Fruit fly (Drosophila melanogaster): ENCODE results near the gene FucTB.
A peak's percentile ranks its signal among the peaks of the same experiment; 100 is the strongest.

Gene FucTB

DNA sequence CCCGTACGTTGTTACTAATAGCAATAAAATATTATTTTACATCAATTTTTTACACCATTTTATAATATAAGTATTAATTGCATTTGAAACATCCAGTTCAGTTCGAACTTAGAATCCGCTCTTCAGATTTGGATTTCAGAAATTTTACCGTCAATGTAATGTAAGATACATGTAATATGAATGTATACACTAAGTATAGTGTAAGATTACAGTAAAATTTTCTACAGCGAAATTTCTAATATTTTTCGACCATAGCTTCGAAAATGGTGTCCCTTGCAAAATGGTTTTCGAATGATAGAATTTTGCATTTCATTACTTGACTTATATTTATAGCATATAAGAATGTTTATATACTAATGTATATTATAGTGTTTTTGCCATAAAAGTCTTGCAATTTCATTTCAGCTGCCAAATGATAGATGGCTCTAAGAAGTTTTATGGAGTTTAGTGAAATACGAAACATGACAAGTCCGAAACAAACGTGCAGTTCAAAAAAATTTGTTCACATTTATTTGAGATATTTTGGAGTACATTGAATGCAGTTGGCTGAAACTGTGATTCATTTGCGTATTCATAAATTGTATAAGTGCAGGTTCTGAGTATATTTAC, 33.7 kb upstream of the FucTB start:
- no peak for TF ChIP-seq peb (GFP tag; IDR thresholded peaks at IDR 0.05)
- no peak for TF ChIP-seq CG11560 (tag; IDR thresholded peaks at IDR 0.05)
- no peak for TF ChIP-seq scrt (GFP tag; optimal IDR thresholded peaks at IDR 0.05)
- TF ChIP-seq CTCF (GFP tag; optimal IDR thresholded peaks at IDR 0.05), result peak; percentile 90
- no peak for TF ChIP-seq zf30C (GFP tag; optimal IDR thresholded peaks at IDR 0.05)
- TF ChIP-seq Bgb (GFP tag; IDR thresholded peaks at IDR 0.05; ENCODE audit: partially characterized antibody), result peak; percentile 78
- TF ChIP-seq CG6813 (GFP tag; optimal IDR thresholded peaks at IDR 0.05), result no peak
- TF ChIP-seq lov (optimal IDR thresholded peaks at IDR 0.05), result no peak
- TF ChIP-seq lov (GFP tag; IDR thresholded peaks at IDR 0.05), result peak; percentile 12; the same call in 1 of the 3 replicates
- peak; percentile 16 for TF ChIP-seq CG10267 (tag; optimal IDR thresholded peaks at IDR 0.05)
- peak; percentile 5 for TF ChIP-seq HHEX (GFP tag; optimal IDR thresholded peaks at IDR 0.05)
- TF ChIP-seq CG9437 (GFP tag; optimal IDR thresholded peaks at IDR 0.05), result no peak
- no peak for TF ChIP-seq Meics (GFP tag; optimal IDR thresholded peaks at IDR 0.05)
- peak; percentile 41 for TF ChIP-seq kni (GFP tag; optimal IDR thresholded peaks at IDR 0.05)
- TF ChIP-seq Fer2 (tag; optimal IDR thresholded peaks at IDR 0.05), result no peak
- TF ChIP-seq dati (GFP tag; IDR thresholded peaks at IDR 0.05), result no peak
- peak; percentile 3 for TF ChIP-seq CG14710 (tag; optimal IDR thresholded peaks at IDR 0.05)
- TF ChIP-seq Hr51 (GFP tag; optimal IDR thresholded peaks at IDR 0.05), result peak in 1 of 2 experiments; percentile 1
- no peak for TF ChIP-seq Dip3 (GFP tag; optimal IDR thresholded peaks at IDR 0.05)
- TF ChIP-seq CG16813 (GFP tag; IDR thresholded peaks at IDR 0.05; ENCODE audit: partially characterized antibody), result peak; percentile 65
- no peak for TF ChIP-seq CG11504 (tag; optimal IDR thresholded peaks at IDR 0.05)
- TF ChIP-seq CG18619 (GFP tag; optimal IDR thresholded peaks at IDR 0.05), result no peak
- TF ChIP-seq CG43689 (GFP tag; IDR thresholded peaks at IDR 0.05), result no peak
- peak; percentile 43 for TF ChIP-seq CG4424 (GFP tag; optimal IDR thresholded peaks at IDR 0.05)
- no peak for TF ChIP-seq pan (optimal IDR thresholded peaks at IDR 0.05)
- TF ChIP-seq pan (GFP tag; optimal IDR thresholded peaks at IDR 0.05 in 1 of 2, IDR thresholded peaks at IDR 0.05 in 1 of 2), result peak in 1 of 2 experiments; percentile 51
- peak; percentile 35; the same call in 1 of the 2 replicates for TF ChIP-seq CG32532 (GFP tag; IDR thresholded peaks at IDR 0.05)
- TF ChIP-seq CG10462 (GFP tag; optimal IDR thresholded peaks at IDR 0.05), result no peak
- no peak for TF ChIP-seq ems (GFP tag; optimal IDR thresholded peaks at IDR 0.05)
- TF ChIP-seq ttk (GFP tag; IDR thresholded peaks at IDR 0.05), result no peak
- TF ChIP-seq nerfin-2 (GFP tag; IDR thresholded peaks at IDR 0.05; ENCODE audit: partially characterized antibody), result no peak
- TF ChIP-seq stwl (tag; optimal IDR thresholded peaks at IDR 0.05), result peak; percentile 16
- TF ChIP-seq Asciz (GFP tag; optimal IDR thresholded peaks at IDR 0.05), result peak; percentile 23
- TF ChIP-seq phol (tag; optimal IDR thresholded peaks at IDR 0.05), result peak; percentile 9
- no peak for TF ChIP-seq CG34422 (GFP tag; IDR thresholded peaks at IDR 0.05)
- no peak for TF ChIP-seq kah (GFP tag; optimal IDR thresholded peaks at IDR 0.05)
- TF ChIP-seq CG1792 (GFP tag; optimal IDR thresholded peaks at IDR 0.05), result no peak
- peak; percentile 61; the same call in 1 of the 3 replicates for TF ChIP-seq CG14860 (GFP tag; IDR thresholded peaks at IDR 0.05; ENCODE audit: partially characterized antibody)
- 0 out of 3 replicates have a peak, but pooled peaks have one; percentile 17 for TF ChIP-seq ci (GFP tag; IDR thresholded peaks at IDR 0.05)
- no peak for TF ChIP-seq ac (GFP tag; optimal IDR thresholded peaks at IDR 0.05)
- no peak for TF ChIP-seq hkb (optimal IDR thresholded peaks at IDR 0.05)
- TF ChIP-seq hkb (GFP tag; IDR thresholded peaks at IDR 0.05), result no peak
- TF ChIP-seq Taf1 (GFP tag; IDR thresholded peaks at IDR 0.05), result no peak
- no peak for TF ChIP-seq mld (GFP tag; IDR thresholded peaks at IDR 0.05; ENCODE audit: partially characterized antibody)
- peak; percentile 9; the same call in 1 of the 2 replicates for TF ChIP-seq HLH3B (GFP tag; IDR thresholded peaks at IDR 0.05)
- no peak for TF ChIP-seq hb (GFP tag; IDR thresholded peaks at IDR 0.05; ENCODE audit: partially characterized antibody)
- TF ChIP-seq zen (tag; optimal IDR thresholded peaks at IDR 0.05), result peak; percentile 16
- no peak for TF ChIP-seq tio (GFP tag; optimal IDR thresholded peaks at IDR 0.05)
- peak; percentile 57; the same call in 2 of the 3 replicates for TF ChIP-seq knrl (GFP tag; IDR thresholded peaks at IDR 0.05; ENCODE audit: partially characterized antibody)
- no peak for TF ChIP-seq exex (tag; optimal IDR thresholded peaks at IDR 0.05)
